Fruit fly (Drosophila melanogaster): ENCODE data around the gene TORIP.

TORIP gene

dm6 chr3L:19794203-19794802 lies 10.6 kb downstream of the TORIP start (continued):
- TF ChIP-seq CG17328 (GFP tag; IDR thresholded peaks at IDR 0.05) (peak; percentile 66), ftz-f1 (GFP tag; optimal IDR thresholded peaks at IDR 0.05) (no peak), dimm (GFP tag; IDR thresholded peaks at IDR 0.05) (no peak), danr (GFP tag; IDR thresholded peaks at IDR 0.05) (no peak), Dbx (GFP tag; IDR thresholded peaks at IDR 0.05) (peak; percentile 78), CG15269 (tag; optimal IDR thresholded peaks at IDR 0.05) (peak; percentile 91), maf-S (GFP tag; optimal IDR thresholded peaks at IDR 0.05) (peak; percentile 69), slou (GFP tag; optimal IDR thresholded peaks at IDR 0.05) (peak; percentile 72), pita (GFP tag; optimal IDR thresholded peaks at IDR 0.05) (no peak), MTF-1 (GFP tag; optimal IDR thresholded peaks at IDR 0.05; ENCODE audit: borderline replicate concordance) (peak; percentile 66), MESR4 (GFP tag; optimal IDR thresholded peaks at IDR 0.05) (no peak), az2 (GFP tag; optimal IDR thresholded peaks at IDR 0.05) (peak; percentile 82), pum (GFP tag; optimal IDR thresholded peaks at IDR 0.05) (peak; percentile 49), CG6854 (GFP tag; optimal IDR thresholded peaks at IDR 0.05) (peak; percentile 84), CG11723 (GFP tag; optimal IDR thresholded peaks at IDR 0.05) (peak; percentile 91), zen2 (GFP tag; IDR thresholded peaks at IDR 0.05; ENCODE audit: partially characterized antibody) (no peak; the same call in 2 of the 3 replicates), CG10274 (GFP tag; optimal IDR thresholded peaks at IDR 0.05) (peak; percentile 73), CG13894 (tag; optimal IDR thresholded peaks at IDR 0.05) (no peak), CG7987 (GFP tag; optimal IDR thresholded peaks at IDR 0.05) (peak; percentile 40), Dp (GFP tag; optimal IDR thresholded peaks at IDR 0.05) (no peak), vvl (GFP tag; IDR thresholded peaks at IDR 0.05) (peak; percentile 87), croc (GFP tag; conservative IDR thresholded peaks at IDR 0.05) (peak; percentile 49; the same call in 2 of the 3 replicates), Gsc (GFP tag; IDR thresholded peaks at IDR 0.05) (no peak), CG18764 (GFP tag; optimal IDR thresholded peaks at IDR 0.05) (peak; percentile 53), CG33213 (GFP tag; optimal IDR thresholded peaks at IDR 0.05) (peak; percentile 45), Atf6 (GFP tag; IDR thresholded peaks at IDR 0.05) (peak; percentile 83), CG30431 (GFP tag; optimal IDR thresholded peaks at IDR 0.05) (peak; percentile 52), pb (GFP tag; optimal IDR thresholded peaks at IDR 0.05) (peak; percentile 88), z (GFP tag; IDR thresholded peaks at IDR 0.05) (0 out of 3 replicates have a peak, but pooled peaks have one; percentile 19), CG8388 (GFP tag; optimal IDR thresholded peaks at IDR 0.05) (peak; percentile 72), HLH3B (GFP tag; IDR thresholded peaks at IDR 0.05) (peak; percentile 63), Pdp1 (GFP tag; optimal IDR thresholded peaks at IDR 0.05) (peak; percentile 65 to 84), CG7839 (tag; optimal IDR thresholded peaks at IDR 0.05) (peak; percentile 91), chm (GFP tag; IDR thresholded peaks at IDR 0.05) (peak; percentile 51; the same call in 1 of the 2 replicates), ind (GFP tag; optimal IDR thresholded peaks at IDR 0.05) (peak; percentile 81), ash1 (GFP tag; optimal IDR thresholded peaks at IDR 0.05) (no peak), gsb-n (tag; optimal IDR thresholded peaks at IDR 0.05) (peak; percentile 44), so (GFP tag; IDR thresholded peaks at IDR 0.05) (peak; percentile 67), jumu (GFP tag; optimal IDR thresholded peaks at IDR 0.05) (peak; percentile 65), CG6683 (GFP tag; optimal IDR thresholded peaks at IDR 0.05) (peak; percentile 66), sens (GFP tag) (peak; percentile 97), ap (GFP tag; IDR thresholded peaks at IDR 0.05) (0 out of 2 replicates have a peak, but pooled peaks have one; percentile 28), CG34422 (GFP tag; IDR thresholded peaks at IDR 0.05) (peak; percentile 83; the same call in 2 of the 3 replicates), CG1792 (GFP tag; optimal IDR thresholded peaks at IDR 0.05) (peak; percentile 53), sim (GFP tag; IDR thresholded peaks at IDR 0.05) (peak; percentile 56; the same call in 1 of the 2 replicates), Meics (GFP tag; optimal IDR thresholded peaks at IDR 0.05) (peak; percentile 94), ATbp (GFP tag; optimal IDR thresholded peaks at IDR 0.05) (peak; percentile 79), Dad (GFP tag; optimal IDR thresholded peaks at IDR 0.05) (peak; percentile 35), CG14050 (GFP tag; IDR thresholded peaks at IDR 0.05) (peak; percentile 35; the same call in 2 of the 3 replicates), Doc3 (GFP tag; IDR thresholded peaks at IDR 0.05; ENCODE audit: partially characterized antibody) (no peak)
